Worm (Caenorhabditis elegans) whole organism, young adult: Measurements from ENCODE around the gene npl-10.

Experiments used
- C17E4.6 ChIP-seq: fragments of 200-800 bp; sonication (Bioruptor generic); IDR thresholded peaks from 2 replicates; pipeline ENCODE4 v1.3.6; 2022; ENCODE audit warnings: missing genetic modification reagents, missing genetic modification characterization, missing compliant biosample characterization
- die-1 ChIP-seq: sonication (generic microtip); optimal IDR thresholded peaks from 2 replicates; lab custom pipeline; 2016; ENCODE audit warnings: missing genotype, mild to moderate bottlenecking, missing genetic modification characterization, missing compliant biosample characterization
- hrde-1 ChIP-seq: sonication (generic microtip); optimal IDR thresholded peaks from 2 replicates; lab custom pipeline; 2016; ENCODE audit warnings: missing genetic modification characterization, mild to moderate bottlenecking, missing compliant biosample characterization, moderate library complexity, missing genotype, missing genetic modification reagents, borderline replicate concordance

DNA sequence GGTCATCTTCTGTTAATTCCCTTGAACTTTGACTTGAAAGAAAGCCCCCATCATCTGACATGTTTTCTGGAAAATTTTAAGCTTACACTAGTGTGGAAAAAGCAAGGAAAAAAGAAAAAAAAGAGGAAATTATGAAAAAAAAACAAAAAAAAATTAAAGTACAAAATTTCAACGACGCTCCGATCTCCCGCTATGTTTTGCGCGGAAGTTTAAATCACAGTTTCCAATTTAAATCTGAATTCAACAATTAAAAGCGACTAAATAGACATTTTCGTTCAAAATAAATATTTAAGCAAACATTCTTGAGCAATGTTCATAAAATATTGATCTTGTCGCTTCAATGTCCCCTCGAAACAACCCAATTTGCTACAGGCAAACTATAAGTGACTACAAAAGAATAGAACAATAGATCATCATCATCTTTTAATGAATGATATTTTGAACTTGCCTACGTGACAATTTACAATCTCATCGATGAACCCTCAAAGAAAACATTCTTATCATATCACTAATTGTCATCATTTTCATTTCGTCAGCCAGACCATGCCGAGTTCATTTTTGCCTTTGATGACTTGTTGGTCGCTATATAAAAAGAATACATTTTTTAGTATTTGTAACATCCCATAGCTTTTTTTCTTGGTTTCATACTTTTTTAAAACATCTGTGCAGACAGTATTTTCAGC, 13.9 kb downstream of the npl-10 start, which contains the start of the genes metl-6 and nit-1:
- TF ChIP-seq C17E4.6 (no peak), die-1 (tag; lab: Kevin White, UChicago) (no peak), hrde-1 (tag; lab: Kevin White, UChicago) (no peak)
